Worm (Caenorhabditis elegans) whole organism, young adult: ENCODE results near the gene C13A2.1.

Experiments used
- dpl-1 ChIP-seq: fragments of 150-350 bp; optimal IDR thresholded peaks from 2 replicates; lab custom pipeline; 2014; ENCODE audit warnings: missing biosample characterization, missing genetic modification reagents, missing genetic modification characterization
- lag-1 ChIP-seq: fragments of 200-800 bp; sonication (Bioruptor generic); IDR thresholded peaks from 2 replicates; pipeline ENCODE4 v1.3.6; 2022; ENCODE audit warnings: missing genetic modification reagents, missing genetic modification characterization, missing compliant biosample characterization
- mel-28 ChIP-seq: sonication (generic microtip); optimal IDR thresholded peaks from 2 replicates; lab custom pipeline; 2016; ENCODE audit warnings: borderline replicate concordance, mild to moderate bottlenecking, missing genetic modification characterization, missing compliant biosample characterization
- mes-4 ChIP-seq: sonication (generic microtip); optimal IDR thresholded peaks from 2 replicates; lab custom pipeline; 2016; ENCODE audit warnings: missing genotype, missing genetic modification characterization, missing compliant biosample characterization
- nfya-1 ChIP-seq: sonication (generic microtip); optimal IDR thresholded peaks from 2 replicates; lab custom pipeline; 2017; ENCODE audit warnings: antibody characterized with exemption, missing compliant biosample characterization, missing genetic modification characterization, borderline replicate concordance; ENCODE audit not compliant: insufficient read depth
- nhr-90 ChIP-seq: sonication (generic microtip); optimal IDR thresholded peaks from 2 replicates; lab custom pipeline; 2016; ENCODE audit warnings: missing genotype, mild to moderate bottlenecking, missing genetic modification characterization, missing compliant biosample characterization
- pha-4 ChIP-seq: fragments of 150-350 bp; sonication (generic microtip); optimal IDR thresholded peaks from 2 replicates; lab custom pipeline; 2014; ENCODE audit warnings: missing biosample characterization, missing genetic modification reagents, missing genetic modification characterization
- unc-130 ChIP-seq: sonication (generic microtip); optimal IDR thresholded peaks from 2 replicates; lab custom pipeline; 2016; ENCODE audit warnings: missing genetic modification reagents, missing genetic modification characterization, missing compliant biosample characterization
- unc-62 ChIP-seq: fragments of 150-350 bp; optimal IDR thresholded peaks from 2 replicates; lab custom pipeline; 2014; ENCODE audit warnings: missing biosample characterization, missing genetic modification reagents, missing genetic modification characterization

DNA sequence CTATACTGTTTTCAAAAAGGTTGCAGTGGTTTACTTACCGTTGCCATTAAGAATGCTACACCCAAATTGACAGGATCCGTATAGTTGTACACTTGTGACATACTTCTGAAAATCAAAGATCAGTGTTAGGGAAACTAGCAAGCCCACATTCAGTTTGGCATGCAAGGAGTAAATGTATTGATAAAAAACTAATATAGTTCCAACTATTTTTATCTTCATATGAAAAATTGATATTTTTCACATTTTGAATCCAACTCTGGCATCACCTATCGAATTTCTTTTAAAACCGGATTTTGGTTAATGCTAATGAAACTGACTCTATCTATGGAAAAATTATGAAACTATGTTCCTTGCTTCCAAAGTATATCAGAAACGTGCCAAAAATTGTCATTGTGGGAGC lies 36.5 kb downstream of the C13A2.1 start, which contains the start of gene srx-92:
- TF ChIP-seq pha-4 (tag; lab: Kevin White, UChicago) (no peak), lag-1 (no peak), unc-130 (GFP tag; lab: Kevin White, UChicago) (no peak), mel-28 (tag; lab: Kevin White, UChicago) (no peak), unc-62 (GFP tag; lab: Kevin White, UChicago) (no peak), nhr-90 (no peak), mes-4 (tag; lab: Kevin White, UChicago) (no peak), dpl-1 (GFP tag; lab: Kevin White, UChicago) (no peak), nfya-1 (no peak)
